Fruit fly (Drosophila melanogaster) whole organism, embryonic: ENCODE data around the gene CG12020.

Experiments used
- CG10462 ChIP-seq: fragments of 200-800 bp; sonication (Bioruptor generic); optimal IDR thresholded peaks from 2 replicates; lab custom pipeline; 2016; ENCODE audit warnings: missing biosample characterization, missing genetic modification characterization
- CG11093 ChIP-seq: fragments of 200-800 bp; sonication (Bioruptor generic); IDR thresholded peaks from 3 replicates; pipeline ENCODE4 v1.3.6; 2022; ENCODE audit warnings: missing biosample characterization, missing genetic modification characterization
- CG13296 ChIP-seq: fragments of 200-800 bp; sonication (Bioruptor generic); optimal IDR thresholded peaks from 3 replicates; lab custom pipeline; 2018; ENCODE audit warnings: missing biosample characterization, mild to moderate bottlenecking, missing genetic modification characterization
- CG13624 ChIP-seq: fragments of 200-800 bp; sonication (Bioruptor generic); optimal IDR thresholded peaks from 2 replicates; lab custom pipeline; 2016; ENCODE audit warnings: missing biosample characterization, missing genetic modification characterization
- CG1529 ChIP-seq: fragments of 200-800 bp; sonication (Bioruptor generic); optimal IDR thresholded peaks from 3 replicates; lab custom pipeline; 2018; ENCODE audit warnings: missing biosample characterization, missing genetic modification characterization
- CG15696 ChIP-seq: fragments of 200-800 bp; sonication (Bioruptor generic); optimal IDR thresholded peaks from 2 replicates; lab custom pipeline; 2019; ENCODE audit warnings: missing biosample characterization, mild to moderate bottlenecking, missing genetic modification characterization, moderate library complexity
- CG1602 ChIP-seq: fragments of 200-800 bp; sonication (Bioruptor generic); optimal IDR thresholded peaks from 3 replicates; lab custom pipeline; 2016; ENCODE audit warnings: missing biosample characterization, missing genetic modification characterization
- CG17328 ChIP-seq: fragments of 200-800 bp; sonication (Bioruptor generic); IDR thresholded peaks from 2 replicates; pipeline ENCODE4 v1.3.6; 2022; ENCODE audit warnings: missing biosample characterization, missing genetic modification characterization
- CG17359 ChIP-seq: fragments of 200-800 bp; sonication (Bioruptor generic); optimal IDR thresholded peaks from 3 replicates; lab custom pipeline; 2018; ENCODE audit warnings: missing biosample characterization, mild to moderate bottlenecking, missing genetic modification characterization, moderate library complexity
- CG18599 ChIP-seq: fragments of 200-800 bp; sonication (Bioruptor generic); optimal IDR thresholded peaks from 3 replicates; lab custom pipeline; 2017; ENCODE audit warnings: missing biosample characterization, missing genetic modification characterization, mild to moderate bottlenecking, moderate library complexity, missing genetic modification reagents
- CG30020 ChIP-seq: fragments of 200-800 bp; optimal IDR thresholded peaks from 2 replicates; lab custom pipeline; 2019; ENCODE audit warnings: missing biosample characterization, mild to moderate bottlenecking, missing genetic modification characterization, moderate library complexity
- CG31441 ChIP-seq: fragments of 200-800 bp; sonication (Bioruptor generic); IDR thresholded peaks from 2 replicates; pipeline ENCODE4 v1.3.6; 2022; ENCODE audit warnings: missing biosample characterization, missing genetic modification characterization
- CG33557 ChIP-seq: fragments of 200-800 bp; sonication (Bioruptor generic); optimal IDR thresholded peaks from 2 replicates; lab custom pipeline; 2019; ENCODE audit warnings: missing biosample characterization, mild to moderate bottlenecking, missing genetic modification characterization, moderate library complexity
- CG3407 ChIP-seq: fragments of 200-800 bp; sonication (Bioruptor generic); optimal IDR thresholded peaks from 2 replicates; lab custom pipeline; 2018; ENCODE audit warnings: missing biosample characterization, mild to moderate bottlenecking, missing genetic modification characterization
- CG3838 ChIP-seq: fragments of 200-800 bp; sonication (Bioruptor generic); optimal IDR thresholded peaks from 3 replicates; lab custom pipeline; 2016; ENCODE audit warnings: missing biosample characterization, missing genetic modification characterization
- CG4328 ChIP-seq: fragments of 200-800 bp; sonication (Bioruptor generic); optimal IDR thresholded peaks from 3 replicates; lab custom pipeline; 2017; ENCODE audit warnings: missing biosample characterization, missing genetic modification reagents, missing genetic modification characterization
- CG4404 ChIP-seq: fragments of 200-800 bp; sonication (Bioruptor generic); IDR thresholded peaks from 2 replicates; pipeline ENCODE4 v1.3.6; 2022; ENCODE audit warnings: missing biosample characterization, missing genetic modification characterization
- CG4617 ChIP-seq: fragments of 200-800 bp; sonication (Bioruptor generic); optimal IDR thresholded peaks from 3 replicates; lab custom pipeline; 2016; ENCODE audit warnings: missing biosample characterization, missing genetic modification characterization, borderline replicate concordance
- CG4730 ChIP-seq: fragments of 200-800 bp; sonication (Bioruptor generic); IDR thresholded peaks from 2 replicates; pipeline ENCODE4 v1.3.6; 2022; ENCODE audit warnings: missing biosample characterization, missing genetic modification characterization
- CG5180 ChIP-seq: fragments of 200-800 bp; sonication (Bioruptor generic); optimal IDR thresholded peaks from 3 replicates; lab custom pipeline; 2017; ENCODE audit warnings: missing biosample characterization, missing genetic modification characterization, mild to moderate bottlenecking, moderate library complexity, missing genetic modification reagents
- CG5245 ChIP-seq: fragments of 200-800 bp; sonication (Bioruptor generic); optimal IDR thresholded peaks from 3 replicates; lab custom pipeline; 2016; ENCODE audit warnings: missing biosample characterization, missing genetic modification characterization
- CG8478 ChIP-seq: fragments of >200 bp; optimal IDR thresholded peaks from 2 replicates; lab custom pipeline; 2018
- CG9215 ChIP-seq: fragments of 200-800 bp; sonication (Bioruptor generic); IDR thresholded peaks from 2 replicates; pipeline ENCODE4 v1.3.6; 2022; ENCODE audit warnings: missing biosample characterization, missing genetic modification characterization
- CG9817 ChIP-seq: fragments of 200-800 bp; sonication (Bioruptor generic); optimal IDR thresholded peaks from 2 replicates; lab custom pipeline; 2018; ENCODE audit warnings: missing biosample characterization, mild to moderate bottlenecking, missing genetic modification characterization, moderate library complexity
- CrebB ChIP-seq: fragments of 200-800 bp; sonication (Bioruptor generic); optimal IDR thresholded peaks from 3 replicates; lab custom pipeline; 2018; ENCODE audit warnings: missing biosample characterization, mild to moderate bottlenecking, missing genetic modification characterization
- Dad ChIP-seq: fragments of 200-800 bp; sonication (Bioruptor generic); optimal IDR thresholded peaks from 3 replicates; lab custom pipeline; 2016; ENCODE audit warnings: missing biosample characterization, missing genetic modification characterization
- Drgx ChIP-seq: fragments of 200-800 bp; sonication (Bioruptor generic); IDR thresholded peaks from 2 replicates; pipeline ENCODE4 v1.3.6; 2022; ENCODE audit warnings: missing biosample characterization, missing genetic modification characterization
- ERR ChIP-seq: fragments of 200-800 bp; sonication (Bioruptor generic); optimal IDR thresholded peaks from 2 replicates; lab custom pipeline; 2016; ENCODE audit warnings: missing biosample characterization, missing genetic modification characterization
- Fer1 ChIP-seq: fragments of 200-800 bp; sonication (Bioruptor generic); optimal IDR thresholded peaks from 2 replicates; lab custom pipeline; 2017; ENCODE audit warnings: missing biosample characterization, mild to moderate bottlenecking, missing genetic modification characterization
- Hr39 ChIP-seq: fragments of >200 bp; optimal IDR thresholded peaks from 2 replicates; lab custom pipeline; 2017
- Hr78 ChIP-seq, 2 experiments: fragments of 200-800 bp in 1 of 2; fragments of >200 bp in 1 of 2; sonication (Bioruptor generic) in 1 of 2; optimal IDR thresholded peaks; 2 replicates each; lab custom pipeline; 2017 to 2019; ENCODE audit warnings: missing biosample characterization in 2 of 2, missing genetic modification characterization in 2 of 2, mild to moderate bottlenecking in 1 of 2, moderate library complexity in 1 of 2
- NK7.1 ChIP-seq: fragments of 200-800 bp; sonication (Bioruptor generic); optimal IDR thresholded peaks from 3 replicates; lab custom pipeline; 2016; ENCODE audit warnings: missing biosample characterization, missing genetic modification characterization
- Oaz ChIP-seq: fragments of 200-800 bp; sonication (Bioruptor generic); IDR thresholded peaks from 2 replicates; pipeline ENCODE4 v1.3.6; 2022; ENCODE audit warnings: missing biosample characterization, missing genetic modification characterization
- Optix ChIP-seq: fragments of 200-800 bp; sonication (Bioruptor generic); IDR thresholded peaks from 3 replicates; pipeline ENCODE4 v1.3.6; 2022; ENCODE audit warnings: missing biosample characterization, missing genetic modification characterization
- Pdp1 ChIP-seq, 2 experiments: fragments of 200-800 bp; sonication (Bioruptor generic); optimal IDR thresholded peaks; 3 replicates each; lab custom pipeline; 2016; ENCODE audit warnings: missing biosample characterization in 2 of 2, missing genetic modification characterization in 2 of 2, mild to moderate bottlenecking in 1 of 2, moderate library complexity in 1 of 2
- Sin3A ChIP-seq: fragments of >200 bp; optimal IDR thresholded peaks from 2 replicates; lab custom pipeline; 2018
- Stat92E ChIP-seq, 3 experiments: fragments of >200 bp in 2 of 3; fragments of 200-800 bp in 1 of 3; sonication (Bioruptor generic) in 1 of 3; optimal IDR thresholded peaks; 2 replicates each; lab custom pipeline; 2017 to 2019; ENCODE audit warnings: missing biosample characterization in 3 of 3, missing genetic modification characterization in 3 of 3, mild to moderate bottlenecking in 1 of 3, moderate library complexity in 1 of 3
- ac ChIP-seq: fragments of 200-800 bp; sonication (Bioruptor generic); optimal IDR thresholded peaks from 3 replicates; lab custom pipeline; 2017; ENCODE audit warnings: missing biosample characterization, mild to moderate bottlenecking, missing genetic modification characterization
- ase ChIP-seq: fragments of 200-800 bp; sonication (Bioruptor generic); IDR thresholded peaks from 3 replicates; pipeline ENCODE4 v1.3.6; 2022; ENCODE audit warnings: missing biosample characterization, missing genetic modification characterization
- cad ChIP-seq: fragments of >200 bp; optimal IDR thresholded peaks from 2 replicates; lab custom pipeline; 2017; ENCODE audit warnings: missing biosample characterization, missing genetic modification characterization
- cg ChIP-seq: fragments of 200-800 bp; sonication (Bioruptor generic); optimal IDR thresholded peaks from 3 replicates; lab custom pipeline; 2019; ENCODE audit warnings: missing biosample characterization, mild to moderate bottlenecking, missing genetic modification characterization, moderate library complexity
- chm ChIP-seq: fragments of 200-800 bp; sonication (Bioruptor generic); IDR thresholded peaks from 2 replicates; pipeline ENCODE4 v1.3.6; 2022; ENCODE audit warnings: missing biosample characterization, missing genetic modification characterization
- da ChIP-seq: fragments of 200-800 bp; sonication (Bioruptor generic); optimal IDR thresholded peaks from 2 replicates; lab custom pipeline; 2016; ENCODE audit warnings: missing biosample characterization, missing genetic modification characterization
- fd64A ChIP-seq: fragments of 200-800 bp; sonication (Bioruptor generic); optimal IDR thresholded peaks from 3 replicates; lab custom pipeline; 2018; ENCODE audit warnings: missing biosample characterization, mild to moderate bottlenecking, missing genetic modification characterization
- h ChIP-seq: fragments of >200 bp; optimal IDR thresholded peaks from 2 replicates; lab custom pipeline; 2017
- ind ChIP-seq: fragments of 200-800 bp; sonication (Bioruptor generic); optimal IDR thresholded peaks from 3 replicates; lab custom pipeline; 2016; ENCODE audit warnings: missing biosample characterization, missing genetic modification characterization
- maf-S ChIP-seq: fragments of 200-800 bp; sonication (Bioruptor generic); optimal IDR thresholded peaks from 2 replicates; lab custom pipeline; 2016; ENCODE audit warnings: missing biosample characterization, missing genetic modification characterization
- sd ChIP-seq: fragments of 200-800 bp; sonication (Bioruptor generic); optimal IDR thresholded peaks from 3 replicates; lab custom pipeline; 2018; ENCODE audit warnings: missing biosample characterization, mild to moderate bottlenecking, missing genetic modification characterization, moderate library complexity
- sens ChIP-seq: fragments of 200-800 bp; sonication (Bioruptor generic); peaks from one replicate; lab custom pipeline; 2016; ENCODE audit warnings: missing biosample characterization, missing genetic modification characterization
- stwl ChIP-seq: fragments of 200-800 bp; sonication (Bioruptor generic); optimal IDR thresholded peaks from 3 replicates; lab custom pipeline; 2018; ENCODE audit warnings: missing biosample characterization, mild to moderate bottlenecking, missing genetic modification characterization, moderate library complexity
- trem ChIP-seq: fragments of 200-800 bp; optimal IDR thresholded peaks from 3 replicates; lab custom pipeline; 2019; ENCODE audit warnings: missing biosample characterization, mild to moderate bottlenecking, missing genetic modification characterization, moderate library complexity
- usp ChIP-seq: fragments of >200 bp; optimal IDR thresholded peaks from 2 replicates; lab custom pipeline; 2017; ENCODE audit warnings: missing biosample characterization, missing genetic modification characterization

The CG12020 gene

DNA sequence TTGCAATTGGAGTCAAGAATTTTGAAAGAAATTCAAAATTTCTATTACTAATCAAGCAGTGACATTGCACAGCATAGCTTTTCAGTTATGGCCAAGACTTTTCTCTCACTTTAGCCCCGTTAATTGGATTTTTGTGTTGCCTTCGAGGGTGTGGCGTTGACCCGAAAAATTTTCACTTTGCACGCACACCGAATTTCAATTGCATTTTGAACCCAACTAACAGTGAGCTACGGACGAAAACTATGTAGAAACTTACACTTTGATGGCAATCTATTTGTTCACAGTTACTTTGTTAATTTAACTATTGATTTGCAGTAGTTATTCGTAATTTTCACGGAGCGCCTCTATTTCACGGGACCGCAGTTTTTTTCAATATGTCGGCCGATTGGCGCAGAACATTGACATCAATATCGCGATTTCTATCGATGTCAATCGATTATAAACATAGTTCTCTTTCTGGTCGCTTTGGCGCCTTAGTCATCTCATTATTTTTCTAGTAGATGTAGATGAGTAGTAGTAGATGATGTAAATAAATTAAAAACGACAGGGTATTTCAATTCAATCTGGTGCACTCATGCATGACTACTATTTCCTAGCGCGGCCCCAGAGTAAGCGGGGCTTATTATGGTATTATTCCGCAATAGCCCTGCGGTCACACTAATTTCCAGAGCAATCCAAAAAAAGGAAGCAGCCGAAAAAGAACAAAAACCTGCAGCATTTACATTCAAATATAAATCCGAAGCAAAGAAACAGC, 2.0 kb upstream of the CG12020 start, which contains the start of the genes alpha-Spec, dlt and Cdc37 (continued):
- peak in 1 of 2 experiments; percentile 15 for TF ChIP-seq Hr78 (GFP tag; optimal IDR thresholded peaks at IDR 0.05; lab: Kevin White, UChicago)
- peak; percentile 29 for TF ChIP-seq CG33557
- TF ChIP-seq CG3407 (GFP tag; lab: Kevin White, UChicago): no peak
- TF ChIP-seq ind: no peak
- TF ChIP-seq Pdp1 (GFP tag; optimal IDR thresholded peaks at IDR 0.05; lab: Kevin White, UChicago): peak in 1 of 2 experiments; percentile 23
- no peak for TF ChIP-seq CG13296 (GFP tag; lab: Kevin White, UChicago)
- TF ChIP-seq CG5245 (GFP tag; lab: Kevin White, UChicago): peak; percentile 11
- no peak for TF ChIP-seq CG18599 (GFP tag; lab: Kevin White, UChicago)
- no peak for TF ChIP-seq CG5180 (GFP tag; lab: Kevin White, UChicago)
- no peak for TF ChIP-seq CG8478 (lab: Kevin White, UChicago)
- peak; percentile 92 for TF ChIP-seq trem (tag; lab: Kevin White, UChicago)
- no peak for TF ChIP-seq ac (GFP tag; lab: Kevin White, UChicago)
- no peak for TF ChIP-seq CG9215
- peak; percentile 78 for TF ChIP-seq CG4617 (GFP tag; lab: Kevin White, UChicago)
- peak; percentile 80 for TF ChIP-seq Sin3A (lab: Kevin White, UChicago)
- TF ChIP-seq stwl: peak; percentile 1
- no peak for TF ChIP-seq cad
- no peak for TF ChIP-seq CG1529
- no peak for TF ChIP-seq CG1602
- peak; percentile 9 for TF ChIP-seq Fer1 (GFP tag; lab: Kevin White, UChicago)
- no peak for TF ChIP-seq h (lab: Kevin White, UChicago)
- no peak for TF ChIP-seq CG15696
- TF ChIP-seq CG3838 (GFP tag; lab: Kevin White, UChicago): no peak
- TF ChIP-seq Stat92E (GFP tag; optimal IDR thresholded peaks at IDR 0.05; lab: Kevin White, UChicago): peak in 1 of 3 experiments; percentile 21
- TF ChIP-seq Hr39: no peak
- TF ChIP-seq CG4404 (GFP tag; lab: Robert Waterston, UW): no peak
- TF ChIP-seq sens: peak; percentile 84
- TF ChIP-seq CG17328: no peak
- TF ChIP-seq Optix: no peak
- peak; percentile 57; the same call in 1 of the 2 replicates for TF ChIP-seq chm (GFP tag; lab: Robert Waterston, UW)
- no peak for TF ChIP-seq CG31441 (GFP tag; lab: Robert Waterston, UW)
- no peak for TF ChIP-seq Oaz (GFP tag; lab: Robert Waterston, UW)
- peak; percentile 75 for TF ChIP-seq cg (GFP tag; lab: Kevin White, UChicago)
- TF ChIP-seq CG13624: peak; percentile 68
- peak; percentile 31 for TF ChIP-seq CG30020
- TF ChIP-seq sd (tag; lab: Kevin White, UChicago): no peak
- peak; percentile 20 for TF ChIP-seq CG17359 (tag; lab: Kevin White, UChicago)
- no peak for TF ChIP-seq CG4730
- no peak for TF ChIP-seq CG4328 (GFP tag; lab: Kevin White, UChicago)
- TF ChIP-seq Dad (GFP tag; lab: Kevin White, UChicago): no peak
- TF ChIP-seq CrebB (tag; lab: Kevin White, UChicago): peak; percentile 55
- no peak for TF ChIP-seq usp (GFP tag; lab: Kevin White, UChicago)
- no peak for TF ChIP-seq maf-S (GFP tag; lab: Kevin White, UChicago)
- TF ChIP-seq ERR (GFP tag; lab: Kevin White, UChicago): no peak
- TF ChIP-seq da: no peak
- no peak for TF ChIP-seq fd64A (GFP tag; lab: Kevin White, UChicago)
- no peak for TF ChIP-seq CG10462 (GFP tag; lab: Kevin White, UChicago)
- no peak for TF ChIP-seq CG11093 (GFP tag; lab: Robert Waterston, UW)
- no peak for TF ChIP-seq ase (GFP tag; lab: Robert Waterston, UW)
- no peak for TF ChIP-seq Drgx
- TF ChIP-seq NK7.1 (GFP tag; lab: Kevin White, UChicago): no peak
- TF ChIP-seq CG9817 (tag; lab: Kevin White, UChicago): no peak
